Fruit fly (Drosophila melanogaster) whole organism: ENCODE measurements around the gene CG14877.

Experiments
- CG8478 ChIP-seq: fragments of >200 bp; optimal IDR thresholded peaks from 2 replicates; lab custom pipeline; 2018; ENCODE audit warnings: inconsistent platforms
- Dll ChIP-seq: fragments of >200 bp; optimal IDR thresholded peaks from 2 replicates; lab custom pipeline; 2017
- EcR ChIP-seq, 2 experiments: fragments of >200 bp; optimal IDR thresholded peaks; 2 replicates each; lab custom pipeline; 2017; ENCODE audit warnings: missing biosample characterization in 2 of 2, missing genetic modification characterization in 2 of 2, missing genetic modification reagents in 2 of 2
- pan ChIP-seq: fragments of >200 bp; optimal IDR thresholded peaks from 2 replicates; lab custom pipeline; 2017
- psq ChIP-seq: fragments of >200 bp; optimal IDR thresholded peaks from 2 replicates; lab custom pipeline; 2017

dm6 chr3R:15935538-15935937, 39.7 kb upstream of the CG14877 start:
- no peak for TF ChIP-seq pan (lab: Kevin White, UChicago)
- TF ChIP-seq CG8478 (lab: Kevin White, UChicago): no peak
- no peak for TF ChIP-seq EcR (GFP tag; optimal IDR thresholded peaks at IDR 0.05; lab: Kevin White, UChicago)
- no peak for TF ChIP-seq psq (lab: Kevin White, UChicago)
- no peak for TF ChIP-seq Dll (lab: Kevin White, UChicago)
